Worm (Caenorhabditis elegans): ENCODE data around the gene Y17G7B.21.

The Y17G7B.21 gene

DNA sequence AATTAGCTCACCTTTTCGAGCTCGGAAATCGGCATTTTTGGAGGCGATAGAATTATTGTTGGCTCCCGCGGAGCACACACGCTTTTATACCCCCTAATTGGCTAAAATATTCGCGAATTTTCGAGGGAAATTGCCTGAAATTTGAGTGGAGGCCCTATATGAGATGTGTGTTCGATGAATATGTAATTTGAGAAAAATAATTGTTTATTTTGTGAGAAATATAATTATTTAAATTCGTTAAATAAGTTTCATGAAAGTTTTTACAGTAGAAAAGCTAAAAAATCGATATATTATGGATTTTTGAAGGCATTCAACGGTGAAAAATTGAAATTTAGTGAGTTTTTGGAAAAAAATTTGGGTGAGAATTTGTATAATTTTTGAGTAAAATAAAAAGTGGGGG, 3.8 kb downstream of the Y17G7B.21 start, which contains the start of gene acbp-6:
Gene acbp-6 (minus strand): TSS at position 101 of the 400 bp plus-strand sequence.
- TF ChIP-seq ceh-43 (GFP tag; optimal IDR thresholded peaks at IDR 0.05) (no peak), ceh-39 (tag; optimal IDR thresholded peaks at IDR 0.05) (no peak)

ce11 chrII:11972266-11972665, 5.2 kb downstream of the Y17G7B.21 start:
- TF ChIP-seq lin-32 (GFP tag; optimal IDR thresholded peaks at IDR 0.05) (no peak), mep-1 (tag; optimal IDR thresholded peaks at IDR 0.05) (no peak), ces-1 (GFP tag; optimal IDR thresholded peaks at IDR 0.05) (no peak), unc-120 (tag; optimal IDR thresholded peaks at IDR 0.05; ENCODE audit: poor library complexity, severe bottlenecking) (no peak), sptf-1 (tag; optimal IDR thresholded peaks at IDR 0.05) (no peak), nhr-2 (tag; optimal IDR thresholded peaks at IDR 0.05) (no peak), nhr-28 (tag; optimal IDR thresholded peaks at IDR 0.05) (no peak), unc-39 (tag; optimal IDR thresholded peaks at IDR 0.05) (no peak), nhr-237 (tag; optimal IDR thresholded peaks at IDR 0.05) (no peak)

- TF ChIP-seq nhr-237 (tag; optimal IDR thresholded peaks at IDR 0.05), result no peak
- TF ChIP-seq snpc-4 (tag; optimal IDR thresholded peaks at IDR 0.05), result no peak
- no peak for TF ChIP-seq blmp-1 (tag; optimal IDR thresholded peaks at IDR 0.05)
Measured at ce11 chrII:11971009-11971636, 6.3 kb downstream of the Y17G7B.21 start.

DNA sequence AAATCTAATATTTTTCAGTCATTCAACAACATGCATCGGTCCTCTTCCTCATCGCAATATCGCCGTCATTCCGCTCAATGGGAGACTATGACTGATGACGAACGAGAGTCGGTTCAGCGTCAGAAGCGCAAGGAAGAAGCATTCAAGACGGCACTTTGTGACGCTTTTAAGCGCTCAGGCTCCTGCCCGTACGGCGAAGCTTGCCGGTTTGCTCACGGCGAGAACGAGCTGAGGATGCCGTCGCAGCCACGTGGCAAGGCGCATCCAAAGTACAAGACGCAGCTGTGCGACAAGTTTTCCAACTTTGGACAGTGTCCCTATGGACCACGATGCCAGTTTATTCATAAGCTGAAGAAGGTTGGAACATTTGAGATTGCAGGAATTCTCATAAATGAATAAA, 8.4 kb downstream of the Y17G7B.21 start:
- TF ChIP-seq nhr-237 (tag; optimal IDR thresholded peaks at IDR 0.05), result no peak
- no peak for TF ChIP-seq ztf-11 (tag; optimal IDR thresholded peaks at IDR 0.05)
- TF ChIP-seq cnd-1 (tag; optimal IDR thresholded peaks at IDR 0.05), result no peak
- TF ChIP-seq lsy-2 (tag; optimal IDR thresholded peaks at IDR 0.05), result no peak
- TF ChIP-seq unc-120 (tag; optimal IDR thresholded peaks at IDR 0.05; ENCODE audit: poor library complexity, severe bottlenecking), result no peak
- no peak for TF ChIP-seq blmp-1 (tag; optimal IDR thresholded peaks at IDR 0.05)
- no peak for TF ChIP-seq mep-1 (tag; optimal IDR thresholded peaks at IDR 0.05)
- no peak for TF ChIP-seq nhr-28 (tag; optimal IDR thresholded peaks at IDR 0.05)
- TF ChIP-seq tbx-8 (GFP tag; optimal IDR thresholded peaks at IDR 0.05), result no peak
- no peak for TF ChIP-seq mls-2 (tag; optimal IDR thresholded peaks at IDR 0.05)
- TF ChIP-seq nhr-76 (tag; optimal IDR thresholded peaks at IDR 0.05), result no peak
- no peak for TF ChIP-seq elt-3 (tag; optimal IDR thresholded peaks at IDR 0.05)

DNA sequence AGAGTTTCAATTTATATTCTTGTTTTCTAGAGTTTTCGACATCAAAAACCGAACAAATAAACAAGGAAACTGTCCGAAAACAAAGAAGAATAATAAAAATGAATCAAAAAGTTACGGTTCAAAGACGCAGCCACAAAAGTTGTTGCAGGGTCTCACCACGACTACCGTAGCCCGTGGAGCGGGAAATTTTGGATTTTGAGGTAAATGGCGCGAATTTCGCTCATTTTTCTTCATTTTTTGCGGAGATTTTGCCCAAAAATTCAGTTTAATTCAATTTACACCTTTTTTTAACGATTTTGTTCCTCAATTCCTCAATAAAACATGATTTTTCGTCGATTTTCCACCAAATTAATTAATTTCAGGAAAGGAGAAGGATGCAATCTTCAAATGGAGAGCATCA, 9.2 kb downstream of the Y17G7B.21 start, which contains the start of gene mex-1:
Gene mex-1 (plus strand): TSS at position 363 of the 400 bp plus-strand sequence.
- no peak for TF ChIP-seq sem-2 (GFP tag; optimal IDR thresholded peaks at IDR 0.05)
- TF ChIP-seq flh-1 (GFP tag; optimal IDR thresholded peaks at IDR 0.05), result no peak
- no peak for TF ChIP-seq ztf-11 (tag; optimal IDR thresholded peaks at IDR 0.05)
- no peak for TF ChIP-seq drap-1 (GFP tag; optimal IDR thresholded peaks at IDR 0.05)
- no peak for TF ChIP-seq ham-2 (GFP tag; optimal IDR thresholded peaks at IDR 0.05)
- no peak for TF ChIP-seq mab-5 (tag; optimal IDR thresholded peaks at IDR 0.05)
- no peak for TF ChIP-seq bed-3 (GFP tag; optimal IDR thresholded peaks at IDR 0.05)
- TF ChIP-seq elt-3 (tag; optimal IDR thresholded peaks at IDR 0.05), result no peak

- TF ChIP-seq lin-32 (GFP tag; optimal IDR thresholded peaks at IDR 0.05) (peak; percentile 75), cnd-1 (tag; optimal IDR thresholded peaks at IDR 0.05) (peak; percentile 88), blmp-1 (tag; optimal IDR thresholded peaks at IDR 0.05) (no peak), nhr-28 (tag; optimal IDR thresholded peaks at IDR 0.05) (no peak), nhr-76 (tag; optimal IDR thresholded peaks at IDR 0.05) (no peak), M03D4.4 (tag; optimal IDR thresholded peaks at IDR 0.05) (peak; percentile 76), drap-1 (GFP tag; optimal IDR thresholded peaks at IDR 0.05) (peak; percentile 87), pha-4 (tag; optimal IDR thresholded peaks at IDR 0.05) (peak; percentile 89), ceh-83 (GFP tag; optimal IDR thresholded peaks at IDR 0.05) (peak; percentile 61), zip-8 (tag; optimal IDR thresholded peaks at IDR 0.05) (no peak), unc-39 (tag; optimal IDR thresholded peaks at IDR 0.05) (no peak), nhr-2 (tag; optimal IDR thresholded peaks at IDR 0.05) (no peak), unc-62 (GFP tag; optimal IDR thresholded peaks at IDR 0.05) (peak; percentile 68), ham-2 (GFP tag; optimal IDR thresholded peaks at IDR 0.05) (peak; percentile 55), mab-5 (tag; optimal IDR thresholded peaks at IDR 0.05) (no peak), ceh-43 (GFP tag; optimal IDR thresholded peaks at IDR 0.05) (no peak), nhr-12 (tag; optimal IDR thresholded peaks at IDR 0.05) (no peak), bed-3 (GFP tag; optimal IDR thresholded peaks at IDR 0.05) (peak; percentile 49), ceh-39 (tag; optimal IDR thresholded peaks at IDR 0.05) (peak; percentile 77), unc-120 (tag; optimal IDR thresholded peaks at IDR 0.05; ENCODE audit: poor library complexity, severe bottlenecking) (peak; percentile 88), snpc-4 (tag; optimal IDR thresholded peaks at IDR 0.05) (no peak), ces-1 (GFP tag; optimal IDR thresholded peaks at IDR 0.05) (peak; percentile 82), elt-1 (tag; optimal IDR thresholded peaks at IDR 0.05; ENCODE audit: borderline replicate concordance, insufficient read depth) (no peak), lin-13 (tag; optimal IDR thresholded peaks at IDR 0.05) (peak; percentile 96), ztf-11 (tag; optimal IDR thresholded peaks at IDR 0.05) (peak; percentile 41), sem-2 (GFP tag; optimal IDR thresholded peaks at IDR 0.05) (peak; percentile 61), flh-1 (GFP tag; optimal IDR thresholded peaks at IDR 0.05) (peak; percentile 28), mls-2 (tag; optimal IDR thresholded peaks at IDR 0.05) (peak; percentile 88), tbx-8 (GFP tag; optimal IDR thresholded peaks at IDR 0.05) (peak; percentile 57), lsy-2 (tag; optimal IDR thresholded peaks at IDR 0.05) (peak; percentile 85), hlh-1 (tag; optimal IDR thresholded peaks at IDR 0.05) (peak; percentile 83)
Measured at ce11 chrII:11967507-11968127, 9.8 kb downstream of the Y17G7B.21 start, which contains the start of gene W03C9.5. Gene W03C9.5 (minus strand): TSS chrII:11967544.

Measured in whole organism, mixed stage, embryonic.